Worm (Caenorhabditis elegans): ENCODE results near the gene T10D4.15.
"Not testable (repeated sequence)": the region's sequence is repeated elsewhere in the genome, so short reads cannot be mapped to it uniquely, and the experiment has no call there.

The T10D4.15 gene

ce11 chrII:3185848-3186247 is 39.9 kb downstream of the T10D4.15 start:
- TF ChIP-seq unc-62 (GFP tag; optimal IDR thresholded peaks at IDR 0.05): no peak

ce11 chrII:3189038-3189437 is 43.1 kb downstream of the T10D4.15 start, which contains the start of gene Y27F2A.11:
TSS of gene Y27F2A.11 (plus strand) at chrII:3189338.
- not testable (repeated sequence) for TF ChIP-seq unc-62 (GFP tag; optimal IDR thresholded peaks at IDR 0.05)

- not testable (repeated sequence) for TF ChIP-seq unc-62 (GFP tag; optimal IDR thresholded peaks at IDR 0.05)
Measured at ce11 chrII:3191544-3191943, 45.6 kb downstream of the T10D4.15 start, which contains the start of gene Y27F2A.9. TSS of gene Y27F2A.9 (minus strand) at chrII:3191644.

ce11 chrII:3195739-3196138 is 49.8 kb downstream of the T10D4.15 start:
- no peak for TF ChIP-seq unc-62 (GFP tag; optimal IDR thresholded peaks at IDR 0.05)

ce11 chrII:3196966-3197365 is 51.0 kb downstream of the T10D4.15 start, which contains the start of gene gcy-15:
TSS of gene gcy-15 (minus strand) at chrII:3197066.
- TF ChIP-seq unc-62 (GFP tag; optimal IDR thresholded peaks at IDR 0.05): no peak

All from whole organism, dauer.